Worm (Caenorhabditis elegans) whole organism, mixed stage, embryonic: ENCODE data around the gene tdp-1.

Experiments
- bed-3 ChIP-seq: fragments of 200-800 bp; sonication (Bioruptor generic); optimal IDR thresholded peaks from 3 replicates; lab custom pipeline; 2018; ENCODE audit warnings: mild to moderate bottlenecking, missing genetic modification characterization, moderate library complexity, missing compliant biosample characterization
- blmp-1 ChIP-seq: fragments of 150-350 bp; optimal IDR thresholded peaks from 2 replicates; lab custom pipeline; 2014; ENCODE audit warnings: missing biosample characterization, missing genetic modification characterization
- elt-3 ChIP-seq: fragments of 150-350 bp; optimal IDR thresholded peaks from 2 replicates; lab custom pipeline; 2014; ENCODE audit warnings: missing biosample characterization, missing genetic modification characterization
- nhr-76 ChIP-seq: sonication (generic microtip); optimal IDR thresholded peaks from 2 replicates; lab custom pipeline; 2017; ENCODE audit warnings: missing biosample characterization, missing genetic modification characterization
- snpc-4 ChIP-seq: fragments of 150-350 bp; optimal IDR thresholded peaks from 2 replicates; lab custom pipeline; 2014; ENCODE audit warnings: missing biosample characterization, missing genetic modification characterization

DNA sequence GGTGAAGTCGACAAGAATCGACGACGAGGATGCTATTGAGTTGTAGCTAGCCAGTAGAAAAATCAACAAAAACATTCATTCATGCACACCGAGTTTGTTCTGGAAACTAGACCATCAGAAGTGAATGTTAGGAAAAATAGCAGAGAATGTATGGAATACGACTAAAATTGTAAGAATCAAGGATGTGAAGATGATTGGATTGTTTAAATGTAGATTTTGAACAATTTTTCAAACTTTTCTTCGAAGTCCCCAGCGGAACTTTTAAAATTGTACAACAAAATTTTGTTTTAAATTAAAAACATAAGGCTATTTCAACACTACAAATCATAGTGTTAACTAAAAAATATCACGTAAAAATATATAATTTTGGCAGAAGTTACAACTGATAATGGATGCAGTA lies 14.9 kb upstream of the tdp-1 start, which contains the start of gene C18E9.7:
- TF ChIP-seq elt-3 (tag; lab: Kevin White, UChicago) (no peak), blmp-1 (tag; lab: Kevin White, UChicago) (no peak), bed-3 (no peak), nhr-76 (tag; lab: Kevin White, UChicago) (no peak), snpc-4 (tag; lab: Kevin White, UChicago) (no peak)
